Comparison of ENCODE assay signal across 3 worm cellular contexts in the genomic region with DNA sequence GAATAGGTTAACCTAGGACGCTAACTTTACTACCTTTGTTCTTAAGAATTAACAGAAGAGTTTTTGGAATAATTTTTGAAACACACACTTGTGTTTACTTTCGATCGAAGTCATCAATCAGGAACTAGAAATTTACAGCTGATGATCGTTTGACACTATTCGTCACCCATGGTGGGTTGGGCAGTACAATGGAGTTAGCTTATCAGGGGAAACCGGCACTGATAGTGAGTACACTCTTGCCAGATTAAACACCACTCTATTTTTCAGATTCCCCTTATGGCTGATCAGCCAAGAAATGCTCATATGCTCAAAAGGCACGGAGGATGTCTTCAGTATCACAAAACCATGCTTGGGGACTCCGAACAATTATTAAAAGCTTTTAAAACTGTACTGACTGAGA.
TF ChIP-seq lines count a peak whose summit lies in the region.

No protein-coding gene starts in this region.

TF ChIP-seq in whole organism, L1 larva, 84 proteins besides CTCF, POLR2A, EP300 and RAD21 (continued from another document):
- no peak for TF ChIP-seq rnt-1 (tag; optimal IDR thresholded peaks at IDR 0.05; lab: Kevin White, UChicago)

TF ChIP-seq in whole organism, L3 larva, 47 proteins besides CTCF, POLR2A, EP300 and RAD21 (continued from another document):
- TF ChIP-seq nhr-25 (tag; optimal IDR thresholded peaks at IDR 0.05; lab: Kevin White, UChicago) (no peak), egl-5 (tag; optimal IDR thresholded peaks at IDR 0.05; lab: Kevin White, UChicago) (no peak), lsy-12 (tag; optimal IDR thresholded peaks at IDR 0.05; lab: Kevin White, UChicago) (no peak), skn-1 (tag; optimal IDR thresholded peaks at IDR 0.05; lab: Kevin White, UChicago) (no peak), ztf-4 (tag; optimal IDR thresholded peaks at IDR 0.05; lab: Kevin White, UChicago) (no peak), eor-1 (tag; optimal IDR thresholded peaks at IDR 0.05; lab: Kevin White, UChicago) (no peak), nhr-28 (tag; optimal IDR thresholded peaks at IDR 0.05; lab: Kevin White, UChicago) (no peak)

TF ChIP-seq in whole organism, L4 larva, 104 proteins besides CTCF, POLR2A, EP300 and RAD21 (continued from another document):
- TF ChIP-seq nhr-41 (GFP tag; IDR thresholded peaks at IDR 0.05; lab: Robert Waterston, UW) (no peak), Y5F2A.4 (GFP tag; optimal IDR thresholded peaks at IDR 0.05; lab: Kevin White, UChicago) (no peak), T20F7.1 (GFP tag; optimal IDR thresholded peaks at IDR 0.05; lab: Kevin White, UChicago) (no peak)
